Fruit fly (Drosophila melanogaster) whole organism: ENCODE measurements around the gene CG42553.
"Not testable (repeated sequence)": the region's sequence is repeated elsewhere in the genome, so short reads cannot be mapped to it uniquely, and the experiment has no call there.

Experiments used
- CG8478 ChIP-seq: fragments of >200 bp; optimal IDR thresholded peaks from 2 replicates; lab custom pipeline; 2018; ENCODE audit warnings: inconsistent platforms
- pan ChIP-seq: fragments of >200 bp; optimal IDR thresholded peaks from 2 replicates; lab custom pipeline; 2017
- psq ChIP-seq: fragments of >200 bp; optimal IDR thresholded peaks from 2 replicates; lab custom pipeline; 2017
- usp ChIP-seq: fragments of >200 bp; optimal IDR thresholded peaks from 2 replicates; lab custom pipeline; 2017; ENCODE audit warnings: missing biosample characterization, missing genetic modification characterization, mixed read lengths

DNA sequence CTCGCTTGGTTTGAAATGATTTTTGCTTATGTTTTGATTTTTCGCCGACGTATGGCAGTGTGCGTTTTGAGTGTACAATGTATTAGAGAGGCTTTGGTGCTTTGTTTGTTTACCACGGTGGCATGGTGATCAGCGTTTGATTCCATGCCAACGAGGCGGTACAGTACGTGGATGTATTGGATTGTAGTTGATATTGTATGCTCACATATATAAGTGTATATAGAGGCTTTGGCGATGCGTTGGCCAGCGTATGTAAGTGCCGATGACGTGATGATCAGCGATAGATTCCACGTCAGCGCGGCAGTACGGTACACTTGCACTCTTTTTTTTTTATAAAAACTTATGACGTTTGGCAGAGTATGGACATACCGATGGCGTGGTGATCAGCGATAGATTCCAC is 31.2 kb downstream of the CG42553 start, which contains the start of gene CG12502:
- TF ChIP-seq CG8478 (lab: Kevin White, UChicago); usp (GFP tag; lab: Kevin White, UChicago); pan (lab: Kevin White, UChicago); psq (lab: Kevin White, UChicago): not testable (repeated sequence)
